Worm (Caenorhabditis elegans) whole organism, mixed stage, embryonic: ENCODE results near the gene C29H12.6.

Source experiments
- M03D4.4 ChIP-seq: sonication (generic microtip); optimal IDR thresholded peaks from 2 replicates; lab custom pipeline; 2017; ENCODE audit warnings: mild to moderate bottlenecking, missing genetic modification characterization, missing compliant biosample characterization
- blmp-1 ChIP-seq: fragments of 150-350 bp; optimal IDR thresholded peaks from 2 replicates; lab custom pipeline; 2014; ENCODE audit warnings: missing biosample characterization, missing genetic modification characterization
- ceh-39 ChIP-seq: fragments of 150-350 bp; optimal IDR thresholded peaks from 2 replicates; lab custom pipeline; 2014; ENCODE audit warnings: missing biosample characterization, missing genetic modification characterization
- drap-1 ChIP-seq: fragments of 200-800 bp; sonication (Bioruptor generic); optimal IDR thresholded peaks from 3 replicates; lab custom pipeline; 2018; ENCODE audit warnings: mild to moderate bottlenecking, missing genetic modification characterization, missing compliant biosample characterization
- ham-2 ChIP-seq: fragments of 200-800 bp; sonication (Bioruptor generic); optimal IDR thresholded peaks from 2 replicates; lab custom pipeline; 2018; ENCODE audit warnings: mild to moderate bottlenecking, missing genetic modification characterization, missing compliant biosample characterization
- lsy-2 ChIP-seq: fragments of 150-350 bp; optimal IDR thresholded peaks from 2 replicates; lab custom pipeline; 2014; ENCODE audit warnings: missing biosample characterization, missing genetic modification characterization
- nhr-12 ChIP-seq: fragments of 150-350 bp; optimal IDR thresholded peaks from 2 replicates; lab custom pipeline; 2014; ENCODE audit warnings: missing biosample characterization, missing genetic modification characterization
- nhr-237 ChIP-seq: fragments of 150-350 bp; optimal IDR thresholded peaks from 2 replicates; lab custom pipeline; 2014; ENCODE audit warnings: missing biosample characterization, missing genetic modification characterization
- nhr-76 ChIP-seq: sonication (generic microtip); optimal IDR thresholded peaks from 2 replicates; lab custom pipeline; 2017; ENCODE audit warnings: missing biosample characterization, missing genetic modification characterization
- snpc-4 ChIP-seq: fragments of 150-350 bp; optimal IDR thresholded peaks from 2 replicates; lab custom pipeline; 2014; ENCODE audit warnings: missing biosample characterization, missing genetic modification characterization
- unc-62 ChIP-seq: fragments of 150-350 bp; optimal IDR thresholded peaks from 2 replicates; lab custom pipeline; 2014; ENCODE audit warnings: missing biosample characterization, missing genetic modification reagents, missing genetic modification characterization
- ztf-11 ChIP-seq: fragments of 150-350 bp; optimal IDR thresholded peaks from 2 replicates; lab custom pipeline; 2014; ENCODE audit warnings: missing biosample characterization, missing genetic modification characterization

- TF ChIP-seq lsy-2 (tag; lab: Kevin White, UChicago), result no peak
- no peak for TF ChIP-seq nhr-237 (tag; lab: Kevin White, UChicago)
- TF ChIP-seq nhr-76, result no peak
- TF ChIP-seq M03D4.4 (tag; lab: Kevin White, UChicago), result no peak
- TF ChIP-seq ztf-11 (tag; lab: Kevin White, UChicago), result no peak
- no peak for TF ChIP-seq unc-62 (GFP tag; lab: Kevin White, UChicago)
- TF ChIP-seq drap-1 (GFP tag; lab: Kevin White, UChicago), result no peak
- no peak for TF ChIP-seq snpc-4 (tag; lab: Kevin White, UChicago)
- TF ChIP-seq nhr-12 (tag; lab: Kevin White, UChicago), result no peak
- TF ChIP-seq ham-2 (GFP tag; lab: Kevin White, UChicago), result no peak
- no peak for TF ChIP-seq blmp-1 (tag; lab: Kevin White, UChicago)
- TF ChIP-seq ceh-39 (tag; lab: Kevin White, UChicago), result no peak
These were observed 21.4 kb upstream of the C29H12.6 start for ce11 chrII:6139484-6139883.
